Fruit fly (Drosophila melanogaster): ENCODE measurements around the gene Hsp70Bb.

Gene Hsp70Bb

dm6 chr3R:12525888-12526287 is 20.3 kb downstream of the Hsp70Bb start, which contains the start of gene Hug:
Gene Hug (plus strand): TSS chr3R:12526188.
- TF ChIP-seq rn (GFP tag; IDR thresholded peaks at IDR 0.05) (no peak), CG34367 (tag; optimal IDR thresholded peaks at IDR 0.05) (no peak), EcR (GFP tag; optimal IDR thresholded peaks at IDR 0.05) (no peak), CG8159 (tag; optimal IDR thresholded peaks at IDR 0.05) (no peak), CG13204 (GFP tag; optimal IDR thresholded peaks at IDR 0.05) (no peak), Ets98B (GFP tag; IDR thresholded peaks at IDR 0.05) (no peak), CG4496 (GFP tag; IDR thresholded peaks at IDR 0.05) (no peak), Pif1B (GFP tag; optimal IDR thresholded peaks at IDR 0.05) (no peak)

dm6 chr3R:12542947-12543346 is 37.4 kb downstream of the Hsp70Bb start:
- no peak for TF ChIP-seq CG34367 (tag; optimal IDR thresholded peaks at IDR 0.05)
- peak; percentile 41 for TF ChIP-seq CG8159 (tag; optimal IDR thresholded peaks at IDR 0.05)

- TF ChIP-seq EcR (GFP tag; optimal IDR thresholded peaks at IDR 0.05) (no peak), CG34367 (tag; optimal IDR thresholded peaks at IDR 0.05) (no peak), CG32121 (GFP tag; IDR thresholded peaks at IDR 0.05) (no peak), gl (tag; optimal IDR thresholded peaks at IDR 0.05) (no peak), CG9948 (tag; optimal IDR thresholded peaks at IDR 0.05) (no peak), fd96Ca (GFP tag; IDR thresholded peaks at IDR 0.05) (no peak)
Measured at dm6 chr3R:12548229-12548628, 42.6 kb downstream of the Hsp70Bb start, which contains the start of gene Octbeta3R. Gene Octbeta3R (minus strand): TSS chr3R:12548229.

All from whole organism, pupa.